Worm (Caenorhabditis elegans) whole organism, L1 larva: ENCODE results near the gene C50F4.16.

Source experiments
- C04F5.9 ChIP-seq: sonication (generic microtip); optimal IDR thresholded peaks from 2 replicates; lab custom pipeline; 2016; ENCODE audit warnings: missing genetic modification characterization, missing compliant biosample characterization
- C16A3.4 ChIP-seq: fragments of 150-350 bp; optimal IDR thresholded peaks from 2 replicates; lab custom pipeline; 2014; ENCODE audit warnings: missing biosample characterization, missing genetic modification characterization
- C34B4.2 ChIP-seq: sonication (generic microtip); optimal IDR thresholded peaks from 2 replicates; lab custom pipeline; 2017; ENCODE audit warnings: mild to moderate bottlenecking, missing genetic modification characterization, missing compliant biosample characterization
- F16B12.6 ChIP-seq: fragments of 150-350 bp; optimal IDR thresholded peaks from 2 replicates; lab custom pipeline; 2014; ENCODE audit warnings: missing biosample characterization, missing genetic modification characterization
- aly-2 ChIP-seq: fragments of 150-350 bp; optimal IDR thresholded peaks from 2 replicates; lab custom pipeline; 2014; ENCODE audit warnings: missing biosample characterization, missing genetic modification characterization
- ceh-63 ChIP-seq: fragments of 200-800 bp; sonication (Bioruptor generic); optimal IDR thresholded peaks from 2 replicates; lab custom pipeline; 2018; ENCODE audit warnings: mild to moderate bottlenecking, missing genetic modification characterization, missing compliant biosample characterization
- ceh-8 ChIP-seq: fragments of 200-800 bp; sonication (Bioruptor generic); optimal IDR thresholded peaks from 2 replicates; lab custom pipeline; 2018; ENCODE audit warnings: mild to moderate bottlenecking, missing genetic modification characterization, moderate library complexity, missing compliant biosample characterization
- ceh-82 ChIP-seq, 3 experiments: fragments of 150-350 bp in 1 of 3; sonication (generic microtip) in 2 of 3; optimal IDR thresholded peaks; 2 replicates each; lab custom pipeline; 2014 to 2017; ENCODE audit warnings: missing biosample characterization in 3 of 3, missing genetic modification characterization in 3 of 3
- ceh-88 ChIP-seq: fragments of 200-800 bp; sonication (Bioruptor generic); IDR thresholded peaks from 2 replicates; pipeline ENCODE4 v1.3.6; 2022; ENCODE audit warnings: missing genetic modification characterization, missing compliant biosample characterization
- dsc-1 ChIP-seq: sonication (generic microtip); optimal IDR thresholded peaks from 2 replicates; lab custom pipeline; 2016; ENCODE audit warnings: mild to moderate bottlenecking, missing genetic modification characterization, missing compliant biosample characterization
- efl-1 ChIP-seq, 4 experiments: fragments of 150-350 bp; optimal IDR thresholded peaks in 3 of 4; peaks in 1 of 4; 1 replicate in 1 of 4; 2 replicates in 3 of 4; lab custom pipeline; 2014; ENCODE audit warnings: missing biosample characterization in 2 of 4, missing genetic modification characterization in 2 of 4, missing genetic modification reagents in 2 of 4
- egl-13 ChIP-seq: sonication (generic microtip); optimal IDR thresholded peaks from 2 replicates; lab custom pipeline; 2016; ENCODE audit warnings: missing genotype, missing genetic modification reagents, missing genetic modification characterization, missing compliant biosample characterization
- egl-27 ChIP-seq, 2 experiments: fragments of 150-350 bp in 1 of 2; sonication (generic microtip); optimal IDR thresholded peaks; 3 replicates each; lab custom pipeline; 2017 to 2018; ENCODE audit warnings: missing biosample characterization in 2 of 2, missing genetic modification characterization in 2 of 2, missing genetic modification reagents in 2 of 2
- hlh-17 ChIP-seq: fragments of 200-800 bp; sonication (Bioruptor generic); optimal IDR thresholded peaks from 2 replicates; lab custom pipeline; 2018; ENCODE audit warnings: missing genetic modification characterization, mild to moderate bottlenecking, missing compliant biosample characterization, moderate library complexity, borderline replicate concordance
- hlh-4 ChIP-seq: sonication (generic microtip); optimal IDR thresholded peaks from 2 replicates; lab custom pipeline; 2016; ENCODE audit warnings: mild to moderate bottlenecking, missing genetic modification characterization, missing compliant biosample characterization
- hpl-2 ChIP-seq: fragments of 150-350 bp; optimal IDR thresholded peaks from 2 replicates; lab custom pipeline; 2014; ENCODE audit warnings: missing biosample characterization, missing genetic modification reagents, missing genetic modification characterization
- irx-1 ChIP-seq: sonication (generic microtip); optimal IDR thresholded peaks from 2 replicates; lab custom pipeline; 2016; ENCODE audit warnings: missing genetic modification characterization, missing compliant biosample characterization
- isw-1 ChIP-seq: fragments of 200-800 bp; sonication (Bioruptor generic); IDR thresholded peaks from 2 replicates; pipeline ENCODE4 v1.3.6; 2022; ENCODE audit warnings: missing genetic modification characterization, missing compliant biosample characterization
- jun-1 ChIP-seq: fragments of 150-350 bp; optimal IDR thresholded peaks from 2 replicates; lab custom pipeline; 2014; ENCODE audit warnings: missing biosample characterization, missing genetic modification reagents, missing genetic modification characterization
- lin-13 ChIP-seq: fragments of 150-350 bp; optimal IDR thresholded peaks from 2 replicates; lab custom pipeline; 2014; ENCODE audit warnings: missing biosample characterization, missing genetic modification reagents, missing genetic modification characterization
- lin-14 ChIP-seq: fragments of 200-800 bp; sonication (Bioruptor generic); optimal IDR thresholded peaks from 2 replicates; lab custom pipeline; 2018; ENCODE audit warnings: mild to moderate bottlenecking, missing genetic modification characterization, moderate library complexity, missing compliant biosample characterization
- lin-15B ChIP-seq: fragments of 150-350 bp; sonication (generic microtip); optimal IDR thresholded peaks from 3 replicates; lab custom pipeline; 2014; ENCODE audit warnings: missing biosample characterization, missing genetic modification characterization
- lin-39 ChIP-seq: fragments of 150-350 bp; optimal IDR thresholded peaks from 2 replicates; lab custom pipeline; 2014; ENCODE audit warnings: missing biosample characterization, missing genetic modification reagents, missing genetic modification characterization
- lir-3 ChIP-seq: sonication (generic microtip); optimal IDR thresholded peaks from 2 replicates; lab custom pipeline; 2016; ENCODE audit warnings: mild to moderate bottlenecking, missing genetic modification characterization, moderate library complexity, missing compliant biosample characterization; ENCODE audit not compliant: poor library complexity
- lsy-2 ChIP-seq, 2 experiments: fragments of 150-350 bp; optimal IDR thresholded peaks; 2 replicates each; lab custom pipeline; 2014; ENCODE audit warnings: missing biosample characterization in 2 of 2, missing genetic modification characterization in 2 of 2
- mep-1 ChIP-seq: fragments of 150-350 bp; optimal IDR thresholded peaks from 2 replicates; lab custom pipeline; 2014; ENCODE audit warnings: missing biosample characterization, missing genetic modification characterization
- nhr-20 ChIP-seq: sonication (generic microtip); optimal IDR thresholded peaks from 2 replicates; lab custom pipeline; 2016; ENCODE audit warnings: mild to moderate bottlenecking, missing genetic modification characterization, missing compliant biosample characterization
- pag-3 ChIP-seq: sonication (generic microtip); optimal IDR thresholded peaks from 2 replicates; lab custom pipeline; 2017; ENCODE audit warnings: missing genetic modification characterization, mild to moderate bottlenecking, missing compliant biosample characterization, antibody characterized with exemption, borderline replicate concordance; ENCODE audit not compliant: insufficient read depth
- snpc-4 ChIP-seq: fragments of 150-350 bp; optimal IDR thresholded peaks from 2 replicates; lab custom pipeline; 2014; ENCODE audit warnings: missing biosample characterization, missing genetic modification characterization
- sox-4 ChIP-seq: sonication (generic microtip); optimal IDR thresholded peaks from 2 replicates; lab custom pipeline; 2016; ENCODE audit warnings: missing genetic modification characterization, missing compliant biosample characterization
- sptf-1 ChIP-seq: fragments of 150-350 bp; optimal IDR thresholded peaks from 2 replicates; lab custom pipeline; 2014; ENCODE audit warnings: missing biosample characterization, missing genetic modification characterization
- sup-37 ChIP-seq: fragments of 200-800 bp; sonication (Bioruptor generic); optimal IDR thresholded peaks from 2 replicates; lab custom pipeline; 2018; ENCODE audit warnings: mild to moderate bottlenecking, missing genetic modification characterization, missing compliant biosample characterization
- tbx-2 ChIP-seq: sonication (generic microtip); optimal IDR thresholded peaks from 2 replicates; lab custom pipeline; 2016; ENCODE audit warnings: missing genetic modification characterization, missing compliant biosample characterization
- tlp-1 ChIP-seq: fragments of 150-350 bp; optimal IDR thresholded peaks from 2 replicates; lab custom pipeline; 2014; ENCODE audit warnings: missing biosample characterization, missing genetic modification characterization
- unc-130 ChIP-seq: fragments of 150-350 bp; optimal IDR thresholded peaks from 2 replicates; lab custom pipeline; 2017; ENCODE audit warnings: missing biosample characterization, missing genetic modification characterization, inconsistent platforms
- unc-86 ChIP-seq: sonication (generic microtip); optimal IDR thresholded peaks from 2 replicates; lab custom pipeline; 2016; ENCODE audit warnings: missing genetic modification characterization, missing compliant biosample characterization
- unc-98 ChIP-seq: fragments of 200-800 bp; sonication (Bioruptor generic); IDR thresholded peaks from 2 replicates; pipeline ENCODE4 v1.3.6; 2022; ENCODE audit warnings: missing genetic modification characterization, missing compliant biosample characterization
- xbp-1 ChIP-seq: sonication (generic microtip); optimal IDR thresholded peaks from 2 replicates; lab custom pipeline; 2016; ENCODE audit warnings: missing genetic modification characterization, missing compliant biosample characterization
- ztf-11 ChIP-seq, 2 experiments: sonication (generic microtip); optimal IDR thresholded peaks; 2 replicates each; lab custom pipeline; 2016 to 2017; ENCODE audit warnings: missing genetic modification characterization in 2 of 2, missing biosample characterization in 1 of 2, missing compliant biosample characterization in 1 of 2
- ztf-4 ChIP-seq: fragments of 150-350 bp; optimal IDR thresholded peaks from 2 replicates; lab custom pipeline; 2014; ENCODE audit warnings: missing biosample characterization, missing genetic modification characterization

C50F4.16 gene

DNA sequence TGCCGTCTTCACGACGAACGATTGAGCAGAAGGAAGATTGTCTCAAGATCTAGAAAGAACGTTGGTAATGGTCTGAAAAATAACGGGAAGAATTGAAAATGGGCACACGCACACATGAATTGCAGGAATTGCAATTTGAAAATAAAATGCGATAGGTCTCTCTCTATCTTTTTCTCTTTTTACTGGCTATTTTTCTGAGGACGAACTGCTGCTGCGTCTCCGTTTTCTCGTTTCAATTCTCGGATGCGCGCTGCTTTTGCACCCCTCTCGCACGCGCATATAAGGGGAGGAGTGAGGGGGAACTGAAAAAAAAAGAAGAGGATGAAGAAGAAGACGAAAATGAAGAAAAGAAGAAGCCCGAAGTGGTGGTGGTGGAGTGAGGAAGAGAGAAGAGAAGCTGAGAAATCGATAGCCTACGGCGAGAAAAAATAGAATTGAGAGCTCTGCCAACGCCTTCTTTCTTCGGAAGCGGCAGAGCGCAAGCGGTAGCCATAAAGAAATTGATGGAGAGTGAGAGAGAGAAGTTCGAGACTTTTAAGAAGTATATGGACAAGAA lies 20.3 kb upstream of the C50F4.16 start, which contains the start of gene rgef-1 (continued):
- TF ChIP-seq egl-13 (tag; lab: Kevin White, UChicago) (peak; percentile 79), F16B12.6 (tag; lab: Kevin White, UChicago) (no peak), aly-2 (tag; lab: Kevin White, UChicago) (no peak), hpl-2 (GFP tag; lab: Kevin White, UChicago) (no peak), lin-14 (peak; percentile 95), hlh-17 (GFP tag; lab: Kevin White, UChicago) (no peak), ztf-4 (tag; lab: Kevin White, UChicago) (no peak), sptf-1 (tag; lab: Kevin White, UChicago) (no peak), hlh-4 (tag; lab: Kevin White, UChicago) (no peak), lir-3 (tag; lab: Kevin White, UChicago) (no peak), pag-3 (no peak), ztf-11 (tag; optimal IDR thresholded peaks at IDR 0.05; lab: Kevin White, UChicago) (peak in 1 of 2 experiments; percentile 26), isw-1 (GFP tag; lab: Robert Waterston, UW) (peak; percentile 62), C16A3.4 (tag; lab: Kevin White, UChicago) (no peak), mep-1 (tag; lab: Kevin White, UChicago) (no peak), tbx-2 (tag; lab: Kevin White, UChicago) (peak; percentile 47), sox-4 (tag; lab: Kevin White, UChicago) (no peak), lin-13 (GFP tag; lab: Kevin White, UChicago) (peak; percentile 18), lsy-2 (tag; optimal IDR thresholded peaks at IDR 0.05; lab: Kevin White, UChicago) (peak; percentile 41 to 60), xbp-1 (tag; lab: Kevin White, UChicago) (peak; percentile 23), unc-86 (peak; percentile 84), ceh-88 (GFP tag; lab: Robert Waterston, UW) (no peak), lin-15B (tag; lab: Kevin White, UChicago) (no peak), unc-130 (tag; lab: Kevin White, UChicago) (no peak), ceh-82 (tag; optimal IDR thresholded peaks at IDR 0.05; lab: Kevin White, UChicago) (peak; percentile 30 to 82 (median 59)), tlp-1 (no peak), lin-39 (tag; lab: Kevin White, UChicago) (no peak), irx-1 (tag; lab: Kevin White, UChicago) (peak; percentile 26), unc-98 (GFP tag; lab: Robert Waterston, UW) (no peak), dsc-1 (tag; lab: Kevin White, UChicago) (peak; percentile 35), C04F5.9 (tag; lab: Kevin White, UChicago) (no peak), jun-1 (tag; lab: Kevin White, UChicago) (no peak), ceh-63 (GFP tag; lab: Kevin White, UChicago) (no peak), egl-27 (tag; optimal IDR thresholded peaks at IDR 0.05; lab: Kevin White, UChicago) (peak in 1 of 2 experiments; percentile 27), C34B4.2 (no peak), nhr-20 (tag; lab: Kevin White, UChicago) (peak; percentile 6), sup-37 (no peak), snpc-4 (tag; lab: Kevin White, UChicago) (no peak)

DNA sequence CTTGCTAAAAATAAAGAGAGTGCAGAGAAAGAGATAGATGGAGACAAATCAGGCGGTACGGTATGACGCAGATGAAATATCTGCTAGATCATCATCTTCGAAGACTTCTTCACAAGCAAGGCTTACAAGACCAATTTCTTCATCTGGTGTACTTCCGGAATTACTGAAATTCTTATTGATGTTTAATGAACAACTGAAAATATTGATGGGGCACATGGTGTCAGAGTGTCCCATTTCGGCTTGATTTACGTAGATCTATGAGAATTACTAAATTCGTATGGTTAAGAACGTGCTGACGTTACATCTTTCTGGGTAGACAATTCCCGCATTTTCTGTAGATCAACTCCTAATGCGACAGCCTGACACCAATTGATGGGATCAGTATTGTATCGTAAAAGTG lies 15.3 kb upstream of the C50F4.16 start:
- TF ChIP-seq hlh-4 (tag; lab: Kevin White, UChicago) = no peak
- no peak for TF ChIP-seq ceh-8 (GFP tag; lab: Kevin White, UChicago)
- TF ChIP-seq efl-1 (optimal IDR thresholded peaks at IDR 0.05; lab: Kevin White, UChicago) = no peak
- peak in 1 of 2 experiments; percentile 25 for TF ChIP-seq efl-1 (GFP tag; optimal IDR thresholded peaks at IDR 0.05 in 1 of 2; lab: Kevin White, UChicago)
